Worm (Caenorhabditis elegans): ENCODE results near the gene srg-58.

Gene srg-58

DNA sequence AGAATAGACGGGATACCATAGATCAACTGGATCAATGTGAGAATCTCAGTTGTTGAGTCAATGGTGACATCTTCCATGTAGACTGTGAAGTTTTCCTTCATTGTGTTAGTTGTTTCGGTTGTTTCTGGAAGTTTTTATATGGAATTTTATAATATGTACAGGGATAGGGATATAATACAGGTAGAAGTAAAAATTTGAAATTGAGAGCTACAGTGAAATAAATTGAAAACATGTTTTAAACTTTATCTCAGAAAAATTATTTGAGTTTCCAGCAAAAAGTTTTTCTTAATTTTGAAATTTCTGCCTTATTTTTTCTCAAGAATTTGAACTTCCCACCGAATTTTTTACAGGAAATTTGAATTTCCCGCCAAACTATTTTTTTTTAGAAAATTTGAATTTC lies 17.1 kb downstream of the srg-58 start, which contains the start of gene srg-62:
TSS of gene srg-62 (minus strand) at position 101 of the 400 bp plus-strand sequence.
- TF ChIP-seq nhr-237 (tag; optimal IDR thresholded peaks at IDR 0.05), result no peak

DNA sequence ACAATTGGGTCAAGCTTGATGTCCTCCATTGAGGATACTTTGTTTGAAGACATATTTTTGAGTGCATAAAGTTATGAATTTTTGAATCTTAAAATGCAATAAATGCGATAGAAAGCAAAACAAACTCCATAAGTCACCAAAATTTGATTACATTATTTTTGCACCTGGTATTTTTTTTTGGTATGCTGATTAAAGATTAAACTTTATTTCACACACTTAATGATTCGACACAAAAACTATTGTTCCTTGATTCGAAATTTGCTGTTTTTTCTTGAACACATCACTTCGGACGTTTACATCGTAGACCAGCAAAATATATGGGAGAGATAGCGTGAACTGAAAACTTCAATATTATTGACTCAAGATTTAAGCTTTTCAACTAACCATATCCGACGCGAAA lies 19.1 kb downstream of the srg-58 start, which contains the start of gene srg-61:
TSS of gene srg-61 (minus strand) at position 101 of the 400 bp plus-strand sequence.
- TF ChIP-seq ceh-43 (GFP tag; optimal IDR thresholded peaks at IDR 0.05) (no peak), lin-32 (GFP tag; optimal IDR thresholded peaks at IDR 0.05) (no peak), ham-2 (GFP tag; optimal IDR thresholded peaks at IDR 0.05) (no peak), nhr-237 (tag; optimal IDR thresholded peaks at IDR 0.05) (no peak), ceh-83 (GFP tag; optimal IDR thresholded peaks at IDR 0.05) (no peak), ceh-39 (tag; optimal IDR thresholded peaks at IDR 0.05) (no peak), hlh-1 (tag; optimal IDR thresholded peaks at IDR 0.05) (no peak), mep-1 (tag; optimal IDR thresholded peaks at IDR 0.05) (no peak), ces-1 (GFP tag; optimal IDR thresholded peaks at IDR 0.05) (no peak)

DNA sequence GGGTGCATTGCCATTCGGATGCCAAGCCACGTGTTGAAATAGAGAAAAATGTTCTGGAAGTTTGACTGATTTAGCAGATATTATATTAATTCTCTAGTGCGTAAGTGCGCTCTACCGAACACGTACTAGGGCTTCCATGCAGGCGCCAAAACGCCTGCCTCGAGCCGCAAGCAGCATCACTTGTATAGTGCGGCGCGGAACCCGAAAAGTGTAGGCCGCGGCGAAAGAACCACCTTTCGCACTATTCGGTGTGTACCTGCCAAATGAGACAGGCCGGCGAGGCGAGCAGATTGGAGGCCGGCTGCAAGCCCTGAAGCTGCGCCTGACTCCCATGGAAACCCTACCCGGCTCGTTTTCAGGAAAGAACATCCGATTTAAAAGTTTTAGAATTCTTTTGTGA lies 19.7 kb downstream of the srg-58 start:
- TF ChIP-seq mab-5 (tag; optimal IDR thresholded peaks at IDR 0.05) (no peak), drap-1 (GFP tag; optimal IDR thresholded peaks at IDR 0.05) (no peak), sptf-1 (tag; optimal IDR thresholded peaks at IDR 0.05) (no peak), mls-2 (tag; optimal IDR thresholded peaks at IDR 0.05) (no peak), ces-1 (GFP tag; optimal IDR thresholded peaks at IDR 0.05) (no peak), bed-3 (GFP tag; optimal IDR thresholded peaks at IDR 0.05) (no peak), lin-32 (GFP tag; optimal IDR thresholded peaks at IDR 0.05) (no peak), ceh-43 (GFP tag; optimal IDR thresholded peaks at IDR 0.05) (no peak)

DNA sequence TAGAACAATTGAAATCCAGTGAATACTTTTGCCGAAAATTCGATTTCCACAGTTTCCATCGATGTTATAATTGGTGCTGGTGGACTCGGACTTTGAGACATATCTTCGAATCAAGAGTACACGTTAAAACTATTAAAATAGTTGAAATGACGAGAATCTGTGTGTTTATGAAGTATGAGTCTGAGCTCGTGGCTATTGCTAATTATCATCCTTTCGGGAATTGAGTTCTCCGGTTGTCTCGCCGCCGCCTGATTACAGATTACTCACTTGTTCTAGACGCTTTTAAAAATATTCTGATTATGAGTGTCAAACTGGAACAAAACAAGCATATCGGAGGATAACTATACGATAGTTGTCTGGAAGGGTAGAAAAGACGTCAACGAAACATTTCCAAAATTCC lies 21.2 kb downstream of the srg-58 start, which contains the start of gene srg-56:
TSS of gene srg-56 (minus strand) at position 101 of the 400 bp plus-strand sequence.
- TF ChIP-seq elt-1 (tag; optimal IDR thresholded peaks at IDR 0.05; ENCODE audit: borderline replicate concordance, insufficient read depth) (no peak), ces-1 (GFP tag; optimal IDR thresholded peaks at IDR 0.05) (no peak), ztf-11 (tag; optimal IDR thresholded peaks at IDR 0.05) (no peak), sem-2 (GFP tag; optimal IDR thresholded peaks at IDR 0.05) (no peak), mep-1 (tag; optimal IDR thresholded peaks at IDR 0.05) (no peak), lin-32 (GFP tag; optimal IDR thresholded peaks at IDR 0.05) (no peak), elt-3 (tag; optimal IDR thresholded peaks at IDR 0.05) (no peak), unc-62 (GFP tag; optimal IDR thresholded peaks at IDR 0.05) (no peak), M03D4.4 (tag; optimal IDR thresholded peaks at IDR 0.05) (no peak), ceh-43 (GFP tag; optimal IDR thresholded peaks at IDR 0.05) (no peak), mab-5 (tag; optimal IDR thresholded peaks at IDR 0.05) (no peak), nhr-237 (tag; optimal IDR thresholded peaks at IDR 0.05) (no peak), cnd-1 (tag; optimal IDR thresholded peaks at IDR 0.05) (no peak), lin-13 (tag; optimal IDR thresholded peaks at IDR 0.05) (no peak), ceh-39 (tag; optimal IDR thresholded peaks at IDR 0.05) (no peak), unc-39 (tag; optimal IDR thresholded peaks at IDR 0.05) (no peak), zip-8 (tag; optimal IDR thresholded peaks at IDR 0.05) (no peak), ham-2 (GFP tag; optimal IDR thresholded peaks at IDR 0.05) (no peak), lsy-2 (tag; optimal IDR thresholded peaks at IDR 0.05) (no peak), pha-4 (tag; optimal IDR thresholded peaks at IDR 0.05) (no peak)

DNA sequence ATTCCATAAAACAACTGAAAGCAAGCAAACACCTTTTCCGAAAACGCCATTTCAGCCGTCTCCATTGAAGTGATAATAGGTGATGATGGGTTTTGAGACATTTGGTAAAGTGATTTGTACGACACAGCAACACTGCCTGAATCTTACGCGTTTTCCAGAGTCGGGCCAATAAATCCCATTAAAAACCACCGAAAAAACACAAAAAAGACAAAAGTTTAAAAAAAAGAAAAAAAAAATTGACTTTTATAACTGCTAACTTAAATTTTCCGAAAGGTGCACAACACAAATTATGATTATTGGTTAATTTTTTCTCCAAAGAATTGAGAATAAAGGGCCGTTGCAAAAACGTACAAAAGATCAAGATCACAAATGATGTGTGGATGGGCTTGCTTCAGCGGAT lies 25.0 kb downstream of the srg-58 start, which contains the start of gene srg-57:
TSS of gene srg-57 (minus strand) at position 101 of the 400 bp plus-strand sequence.
- TF ChIP-seq hlh-1 (tag; optimal IDR thresholded peaks at IDR 0.05) (no peak), ham-2 (GFP tag; optimal IDR thresholded peaks at IDR 0.05) (no peak), blmp-1 (tag; optimal IDR thresholded peaks at IDR 0.05) (no peak), snpc-4 (tag; optimal IDR thresholded peaks at IDR 0.05) (no peak), cnd-1 (tag; optimal IDR thresholded peaks at IDR 0.05) (no peak), sem-2 (GFP tag; optimal IDR thresholded peaks at IDR 0.05) (no peak)

DNA sequence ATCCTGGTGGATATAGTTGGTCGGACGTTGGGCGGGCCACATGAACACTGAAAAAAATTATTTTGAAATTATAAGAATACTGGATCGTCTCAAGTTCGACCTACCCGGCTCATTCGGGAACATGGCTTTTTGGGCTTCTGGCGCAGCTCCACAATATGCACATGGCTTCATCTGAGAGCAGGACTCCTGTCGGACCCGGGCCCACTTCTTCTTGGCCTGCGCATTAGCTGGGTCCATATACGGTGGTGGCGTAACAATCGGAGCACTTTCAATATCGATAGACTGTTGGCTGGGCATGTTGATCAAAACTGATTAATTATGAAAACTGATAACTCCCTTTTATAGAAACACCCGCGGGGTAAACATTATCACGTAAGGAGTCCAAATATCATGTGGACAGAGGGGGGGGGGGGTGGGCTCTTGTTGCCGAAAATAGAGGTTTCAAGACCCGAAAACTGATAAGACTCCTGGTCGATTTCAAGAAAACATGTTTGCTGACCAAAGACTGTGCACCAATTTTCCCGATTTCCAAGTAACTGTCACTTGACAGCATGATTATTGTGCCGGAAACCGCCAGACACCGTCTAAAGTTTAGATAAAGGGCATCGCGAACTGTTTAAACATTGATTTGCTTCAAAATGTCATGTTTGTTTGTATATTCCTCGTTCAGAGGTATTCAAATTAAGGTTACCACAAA lies 28.4 kb downstream of the srg-58 start, which contains the start of gene dod-3:
TSS of gene dod-3 (minus strand) at position 315 of the 697 bp plus-strand sequence.
- TF ChIP-seq elt-1 (tag; optimal IDR thresholded peaks at IDR 0.05; ENCODE audit: borderline replicate concordance, insufficient read depth) (no peak), drap-1 (GFP tag; optimal IDR thresholded peaks at IDR 0.05) (no peak), mab-5 (tag; optimal IDR thresholded peaks at IDR 0.05) (no peak)

Data from whole organism, mixed stage, embryonic.